Fruit fly (Drosophila melanogaster) whole organism, adult: ENCODE results near the gene CG9328.

Experiments
- CG11617 ChIP-seq: fragments of 200-800 bp; sonication (Bioruptor generic); optimal IDR thresholded peaks from 2 replicates; lab custom pipeline; 2017; ENCODE audit warnings: mild to moderate bottlenecking, missing biosample characterization, missing genetic modification reagents, missing genetic modification characterization
- CG12768 ChIP-seq: fragments of 200-800 bp; sonication (Bioruptor generic); optimal IDR thresholded peaks from 2 replicates; lab custom pipeline; 2017; ENCODE audit warnings: missing biosample characterization, missing genetic modification characterization, mild to moderate bottlenecking, moderate library complexity, missing genetic modification reagents
- CG14711 ChIP-seq: fragments of 200-800 bp; sonication (Bioruptor generic); optimal IDR thresholded peaks from 2 replicates; lab custom pipeline; 2018; ENCODE audit warnings: missing biosample characterization, mild to moderate bottlenecking, missing genetic modification characterization, moderate library complexity
- CG1620 ChIP-seq: fragments of 200-800 bp; sonication (Bioruptor generic); optimal IDR thresholded peaks from 2 replicates; lab custom pipeline; 2016; ENCODE audit warnings: missing biosample characterization, missing genetic modification characterization
- CG33017 ChIP-seq: fragments of 200-800 bp; sonication (Bioruptor generic); optimal IDR thresholded peaks from 2 replicates; lab custom pipeline; 2018; ENCODE audit warnings: missing biosample characterization, mild to moderate bottlenecking, missing genetic modification characterization, moderate library complexity
- CG5204 ChIP-seq: fragments of 200-800 bp; sonication (Bioruptor generic); optimal IDR thresholded peaks from 2 replicates; lab custom pipeline; 2016; ENCODE audit warnings: missing biosample characterization, missing genetic modification characterization
- CG7045 ChIP-seq: fragments of 200-800 bp; sonication (Bioruptor generic); optimal IDR thresholded peaks from 2 replicates; lab custom pipeline; 2017; ENCODE audit warnings: missing biosample characterization, mild to moderate bottlenecking, missing genetic modification characterization
- CG7101 ChIP-seq: fragments of 200-800 bp; sonication (Bioruptor generic); optimal IDR thresholded peaks from 2 replicates; lab custom pipeline; 2018; ENCODE audit warnings: missing biosample characterization, mild to moderate bottlenecking, missing genetic modification characterization, moderate library complexity
- Clk ChIP-seq: fragments of 200-800 bp; sonication (Bioruptor generic); optimal IDR thresholded peaks from 2 replicates; lab custom pipeline; 2017; ENCODE audit warnings: missing biosample characterization, missing genetic modification characterization
- Crg-1 ChIP-seq: fragments of 200-800 bp; sonication (Bioruptor generic); optimal IDR thresholded peaks from 2 replicates; lab custom pipeline; 2016; ENCODE audit warnings: missing biosample characterization, missing genetic modification characterization
- Hr96 ChIP-seq: fragments of 200-800 bp; sonication (Bioruptor generic); optimal IDR thresholded peaks from 2 replicates; lab custom pipeline; 2016; ENCODE audit warnings: missing biosample characterization, missing genetic modification characterization
- Mnt ChIP-seq: fragments of 200-800 bp; sonication (Bioruptor generic); optimal IDR thresholded peaks from 2 replicates; lab custom pipeline; 2016; ENCODE audit warnings: missing biosample characterization, mild to moderate bottlenecking, missing genetic modification characterization
- bab1 ChIP-seq: fragments of 200-800 bp; sonication (Bioruptor generic); optimal IDR thresholded peaks from 3 replicates; lab custom pipeline; 2019; ENCODE audit warnings: missing biosample characterization, mild to moderate bottlenecking, missing genetic modification characterization, moderate library complexity
- cic ChIP-seq: fragments of 200-800 bp; sonication (Bioruptor generic); optimal IDR thresholded peaks from 2 replicates; lab custom pipeline; 2017; ENCODE audit warnings: missing biosample characterization, mild to moderate bottlenecking, missing genetic modification characterization, moderate library complexity
- cnc ChIP-seq, 2 experiments: fragments of >200 bp; optimal IDR thresholded peaks; 2 replicates each; lab custom pipeline; 2017
- kay ChIP-seq: fragments of 200-800 bp; sonication (Bioruptor generic); peaks from one replicate; lab custom pipeline; 2016; ENCODE audit warnings: missing biosample characterization, missing genetic modification characterization, borderline replicate concordance
- ovo ChIP-seq: fragments of 200-800 bp; sonication (Bioruptor generic); optimal IDR thresholded peaks from 2 replicates; lab custom pipeline; 2016; ENCODE audit warnings: missing biosample characterization, missing genetic modification characterization
- pad ChIP-seq: fragments of 200-800 bp; sonication (Bioruptor generic); optimal IDR thresholded peaks from 3 replicates; lab custom pipeline; 2017; ENCODE audit warnings: missing biosample characterization, missing genetic modification characterization, mild to moderate bottlenecking, moderate library complexity, missing genetic modification reagents
- tj ChIP-seq: fragments of 200-800 bp; sonication (Bioruptor generic); optimal IDR thresholded peaks from 3 replicates; lab custom pipeline; 2017; ENCODE audit warnings: missing biosample characterization, mild to moderate bottlenecking, missing genetic modification characterization, moderate library complexity
- toe ChIP-seq: fragments of 200-800 bp; sonication (Bioruptor generic); optimal IDR thresholded peaks from 2 replicates; lab custom pipeline; 2016; ENCODE audit warnings: missing biosample characterization, missing genetic modification characterization

CG9328 gene

dm6 chr2L:20840462-20841038, 43.0 kb downstream of the CG9328 start, which contains the start of gene CG31676:
TSS of gene CG31676 (plus strand) at chr2L:20840750.
- TF ChIP-seq cnc (optimal IDR thresholded peaks at IDR 0.05; lab: Kevin White, UChicago) (no peak), kay (peak; percentile 50)

dm6 chr2L:20844381-20844780, 46.9 kb downstream of the CG9328 start:
- TF ChIP-seq CG1620 (GFP tag; lab: Kevin White, UChicago) (no peak), CG14711 (no peak), pad (GFP tag; lab: Kevin White, UChicago) (no peak), CG5204 (GFP tag; lab: Kevin White, UChicago) (no peak), cic (no peak), CG7045 (no peak), toe (GFP tag; lab: Kevin White, UChicago) (no peak), CG11617 (GFP tag; lab: Kevin White, UChicago) (no peak), tj (GFP tag; lab: Kevin White, UChicago) (no peak), CG12768 (GFP tag; lab: Kevin White, UChicago) (no peak), Crg-1 (GFP tag; lab: Kevin White, UChicago) (no peak), bab1 (GFP tag; lab: Kevin White, UChicago) (no peak), cnc (optimal IDR thresholded peaks at IDR 0.05; lab: Kevin White, UChicago) (no peak)

dm6 chr2L:20849000-20849399, 51.5 kb downstream of the CG9328 start, which contains the start of gene CG14402:
TSS of gene CG14402 (plus strand) at chr2L:20849300.
- no peak for TF ChIP-seq CG1620 (GFP tag; lab: Kevin White, UChicago)
- TF ChIP-seq cnc (optimal IDR thresholded peaks at IDR 0.05; lab: Kevin White, UChicago) = no peak
- TF ChIP-seq CG7101 = no peak
- no peak for TF ChIP-seq toe (GFP tag; lab: Kevin White, UChicago)
- TF ChIP-seq Crg-1 (GFP tag; lab: Kevin White, UChicago) = no peak
- no peak for TF ChIP-seq CG5204 (GFP tag; lab: Kevin White, UChicago)
- no peak for TF ChIP-seq ovo (GFP tag; lab: Kevin White, UChicago)
- TF ChIP-seq CG12768 (GFP tag; lab: Kevin White, UChicago) = no peak
- TF ChIP-seq CG14711 = no peak
- no peak for TF ChIP-seq Hr96
- no peak for TF ChIP-seq bab1 (GFP tag; lab: Kevin White, UChicago)
- no peak for TF ChIP-seq Clk
- no peak for TF ChIP-seq CG11617 (GFP tag; lab: Kevin White, UChicago)
- no peak for TF ChIP-seq pad (GFP tag; lab: Kevin White, UChicago)
- TF ChIP-seq cic = no peak
- TF ChIP-seq CG33017 (tag; lab: Kevin White, UChicago) = no peak
- no peak for TF ChIP-seq Mnt
- no peak for TF ChIP-seq kay
- no peak for TF ChIP-seq CG7045
- no peak for TF ChIP-seq tj (GFP tag; lab: Kevin White, UChicago)

- TF ChIP-seq CG1620 (GFP tag; lab: Kevin White, UChicago) (no peak), tj (GFP tag; lab: Kevin White, UChicago) (no peak), CG12768 (GFP tag; lab: Kevin White, UChicago) (no peak), CG11617 (GFP tag; lab: Kevin White, UChicago) (no peak), toe (GFP tag; lab: Kevin White, UChicago) (no peak), Mnt (no peak), kay (no peak), Hr96 (no peak), CG7045 (no peak), bab1 (GFP tag; lab: Kevin White, UChicago) (no peak), Clk (no peak), Crg-1 (GFP tag; lab: Kevin White, UChicago) (no peak), pad (GFP tag; lab: Kevin White, UChicago) (no peak), CG14711 (no peak), cic (no peak)
Measured at dm6 chr2L:20851592-20851991, 54.1 kb downstream of the CG9328 start.

dm6 chr2L:20852092-20852628, 54.6 kb downstream of the CG9328 start, which contains the start of gene twit:
TSS of gene twit (plus strand) at chr2L:20852578.
- TF ChIP-seq cic (no peak), CG7101 (no peak), Crg-1 (GFP tag; lab: Kevin White, UChicago) (no peak), CG33017 (tag; lab: Kevin White, UChicago) (no peak), Mnt (no peak), Clk (no peak), kay (no peak), CG1620 (GFP tag; lab: Kevin White, UChicago) (no peak), CG11617 (GFP tag; lab: Kevin White, UChicago) (no peak), pad (GFP tag; lab: Kevin White, UChicago) (no peak)

dm6 chr2L:20857791-20858190, 60.3 kb downstream of the CG9328 start, which contains the start of gene CG14400:
TSS of gene CG14400 (minus strand) at chr2L:20857891.
- TF ChIP-seq cic (no peak), Crg-1 (GFP tag; lab: Kevin White, UChicago) (no peak), CG11617 (GFP tag; lab: Kevin White, UChicago) (no peak), CG1620 (GFP tag; lab: Kevin White, UChicago) (no peak), CG14711 (no peak), Hr96 (no peak), CG7101 (no peak), bab1 (GFP tag; lab: Kevin White, UChicago) (no peak), kay (no peak), ovo (GFP tag; lab: Kevin White, UChicago) (no peak), CG7045 (no peak), tj (GFP tag; lab: Kevin White, UChicago) (no peak), pad (GFP tag; lab: Kevin White, UChicago) (no peak), CG5204 (GFP tag; lab: Kevin White, UChicago) (no peak), CG33017 (tag; lab: Kevin White, UChicago) (no peak), cnc (optimal IDR thresholded peaks at IDR 0.05; lab: Kevin White, UChicago) (no peak), Mnt (no peak), CG12768 (GFP tag; lab: Kevin White, UChicago) (no peak), Clk (no peak)
